Worm (Caenorhabditis elegans) whole organism, L1 larva: ENCODE measurements around the gene W05B10.6.

Experiments used
- aly-2 ChIP-seq: fragments of 150-350 bp; optimal IDR thresholded peaks from 2 replicates; lab custom pipeline; 2014; ENCODE audit warnings: missing biosample characterization, missing genetic modification characterization
- ama-1 ChIP-seq: fragments of 150-350 bp; optimal IDR thresholded peaks from 2 replicates; lab custom pipeline; 2014
- efl-3 ChIP-seq: fragments of 200-800 bp; sonication (Bioruptor generic); optimal IDR thresholded peaks from 2 replicates; lab custom pipeline; 2018; ENCODE audit warnings: mild to moderate bottlenecking, missing genetic modification characterization, missing compliant biosample characterization
- elt-2 ChIP-seq: sonication (generic microtip); optimal IDR thresholded peaks from 2 replicates; lab custom pipeline; 2016; ENCODE audit warnings: missing genetic modification characterization, mild to moderate bottlenecking, inconsistent platforms, missing compliant biosample characterization, missing genetic modification reagents
- fos-1 ChIP-seq: fragments of 150-350 bp; optimal IDR thresholded peaks from 2 replicates; lab custom pipeline; 2014; ENCODE audit warnings: missing biosample characterization, missing genetic modification characterization
- lir-3 ChIP-seq: sonication (generic microtip); optimal IDR thresholded peaks from 2 replicates; lab custom pipeline; 2016; ENCODE audit warnings: mild to moderate bottlenecking, missing genetic modification characterization, moderate library complexity, missing compliant biosample characterization; ENCODE audit not compliant: poor library complexity
- nhr-19 ChIP-seq: fragments of 200-800 bp; sonication (Bioruptor generic); conservative IDR thresholded peaks from 2 replicates; pipeline ENCODE4 v1.3.6; 2022; ENCODE audit warnings: missing genetic modification characterization, missing compliant biosample characterization
- nhr-237 ChIP-seq: fragments of 150-350 bp; optimal IDR thresholded peaks from 2 replicates; lab custom pipeline; 2014; ENCODE audit warnings: missing biosample characterization, missing genetic modification characterization
- nhr-28 ChIP-seq: fragments of 150-350 bp; optimal IDR thresholded peaks from 2 replicates; lab custom pipeline; 2014; ENCODE audit warnings: missing biosample characterization, missing genetic modification characterization
- nhr-85 ChIP-seq: sonication (generic microtip); peaks from one replicate; lab custom pipeline; 2016; ENCODE audit warnings: missing genetic modification characterization, inconsistent platforms, missing compliant biosample characterization
- tlp-1 ChIP-seq: fragments of 150-350 bp; optimal IDR thresholded peaks from 2 replicates; lab custom pipeline; 2014; ENCODE audit warnings: missing biosample characterization, missing genetic modification characterization
- unc-62 ChIP-seq: fragments of 150-350 bp; optimal IDR thresholded peaks from 2 replicates; lab custom pipeline; 2014; ENCODE audit warnings: missing biosample characterization, missing genetic modification reagents, missing genetic modification characterization
- zag-1 ChIP-seq: fragments of 150-350 bp; optimal IDR thresholded peaks from 2 replicates; lab custom pipeline; 2014; ENCODE audit warnings: missing biosample characterization, missing genetic modification characterization
- ztf-11 ChIP-seq, 2 experiments: sonication (generic microtip); optimal IDR thresholded peaks; 2 replicates each; lab custom pipeline; 2016 to 2017; ENCODE audit warnings: missing genetic modification characterization in 2 of 2, missing biosample characterization in 1 of 2, missing compliant biosample characterization in 1 of 2

ce11 chrV:12673745-12674144 is 15.7 kb upstream of the W05B10.6 start:
- TF ChIP-seq nhr-19 (GFP tag; lab: Robert Waterston, UW), result no peak
- TF ChIP-seq ama-1 (lab: Kevin White, UChicago), result no peak
- TF ChIP-seq zag-1, result no peak
- no peak for TF ChIP-seq efl-3 (GFP tag; lab: Kevin White, UChicago)
- no peak for TF ChIP-seq elt-2 (tag; lab: Kevin White, UChicago)
- TF ChIP-seq nhr-28, result no peak
- no peak for TF ChIP-seq aly-2 (tag; lab: Kevin White, UChicago)
- no peak for TF ChIP-seq fos-1 (tag; lab: Kevin White, UChicago)
- TF ChIP-seq nhr-237, result no peak
- no peak for TF ChIP-seq tlp-1 (tag; lab: Kevin White, UChicago)
- TF ChIP-seq nhr-85 (tag; lab: Kevin White, UChicago), result no peak
- no peak for TF ChIP-seq lir-3 (tag; lab: Kevin White, UChicago)
- TF ChIP-seq ztf-11 (tag; optimal IDR thresholded peaks at IDR 0.05; lab: Kevin White, UChicago), result no peak
- no peak for TF ChIP-seq unc-62 (GFP tag; lab: Kevin White, UChicago)
